Worm (Caenorhabditis elegans) whole organism, L3 larva: ENCODE results near the gene H23L24.1.

Experiments
- aly-2 ChIP-seq: fragments of 150-350 bp; optimal IDR thresholded peaks from 2 replicates; lab custom pipeline; 2014; ENCODE audit warnings: missing biosample characterization, missing genetic modification characterization
- ama-1 ChIP-seq: fragments of 150-350 bp; optimal IDR thresholded peaks from 2 replicates; lab custom pipeline; 2018
- ceh-16 ChIP-seq: sonication (generic microtip); optimal IDR thresholded peaks from 2 replicates; lab custom pipeline; 2017; ENCODE audit warnings: missing biosample characterization, missing genetic modification characterization
- ceh-28 ChIP-seq: fragments of 150-350 bp; optimal IDR thresholded peaks from 2 replicates; lab custom pipeline; 2014; ENCODE audit warnings: missing biosample characterization, missing genetic modification reagents, missing genetic modification characterization
- ceh-82 ChIP-seq: fragments of 150-350 bp; optimal IDR thresholded peaks from 2 replicates; lab custom pipeline; 2014; ENCODE audit warnings: missing biosample characterization, missing genetic modification characterization
- ceh-9 ChIP-seq: sonication (generic microtip); optimal IDR thresholded peaks from 2 replicates; lab custom pipeline; 2018; ENCODE audit warnings: missing biosample characterization, missing genetic modification characterization
- daf-12 ChIP-seq: fragments of 150-350 bp; optimal IDR thresholded peaks from 2 replicates; lab custom pipeline; 2014; ENCODE audit warnings: missing biosample characterization, missing genetic modification reagents, missing genetic modification characterization
- elt-1 ChIP-seq: fragments of 150-350 bp; optimal IDR thresholded peaks from 2 replicates; lab custom pipeline; 2014; ENCODE audit warnings: missing biosample characterization, missing genetic modification characterization
- elt-2 ChIP-seq: sonication (generic microtip); optimal IDR thresholded peaks from 2 replicates; lab custom pipeline; 2016; ENCODE audit warnings: missing genetic modification reagents, mild to moderate bottlenecking, missing genetic modification characterization, missing compliant biosample characterization
- fkh-10 ChIP-seq: sonication (generic microtip); optimal IDR thresholded peaks from 2 replicates; lab custom pipeline; 2017; ENCODE audit warnings: missing biosample characterization, missing genetic modification reagents, missing genetic modification characterization
- hmg-11 ChIP-seq: sonication (generic microtip); optimal IDR thresholded peaks from 2 replicates; lab custom pipeline; 2016; ENCODE audit warnings: missing genetic modification characterization, missing compliant biosample characterization
- lin-15B ChIP-seq: fragments of 150-350 bp; optimal IDR thresholded peaks from 2 replicates; lab custom pipeline; 2014; ENCODE audit warnings: missing biosample characterization, missing genetic modification characterization
- lin-39 ChIP-seq: fragments of 150-350 bp; optimal IDR thresholded peaks from 2 replicates; lab custom pipeline; 2018; ENCODE audit warnings: missing biosample characterization, missing genetic modification reagents, missing genetic modification characterization
- mml-1 ChIP-seq: fragments of 150-350 bp; sonication (generic microtip); optimal IDR thresholded peaks from 3 replicates; lab custom pipeline; 2014; ENCODE audit warnings: missing biosample characterization, missing genetic modification characterization
- nhr-11 ChIP-seq: fragments of 150-350 bp; optimal IDR thresholded peaks from 2 replicates; lab custom pipeline; 2014; ENCODE audit warnings: missing biosample characterization, missing genetic modification characterization
- nhr-12 ChIP-seq: fragments of 150-350 bp; optimal IDR thresholded peaks from 2 replicates; lab custom pipeline; 2014; ENCODE audit warnings: missing biosample characterization, missing genetic modification characterization
- nhr-23 ChIP-seq: fragments of 150-350 bp; optimal IDR thresholded peaks from 2 replicates; lab custom pipeline; 2014; ENCODE audit warnings: missing biosample characterization, missing genetic modification reagents, missing genetic modification characterization
- nhr-237 ChIP-seq: fragments of 150-350 bp; optimal IDR thresholded peaks from 2 replicates; lab custom pipeline; 2014; ENCODE audit warnings: missing biosample characterization, missing genetic modification characterization
- nhr-28 ChIP-seq: fragments of 150-350 bp; optimal IDR thresholded peaks from 2 replicates; lab custom pipeline; 2014; ENCODE audit warnings: missing biosample characterization, missing genetic modification characterization
- nhr-43 ChIP-seq: sonication (generic microtip); optimal IDR thresholded peaks from 2 replicates; lab custom pipeline; 2016; ENCODE audit warnings: mild to moderate bottlenecking, missing genetic modification characterization, missing compliant biosample characterization; ENCODE audit not compliant: poor library complexity, severe bottlenecking
- nhr-77 ChIP-seq: fragments of 150-350 bp; optimal IDR thresholded peaks from 2 replicates; lab custom pipeline; 2014; ENCODE audit warnings: missing biosample characterization, missing genetic modification characterization
- pha-4 ChIP-seq: fragments of 150-350 bp; optimal IDR thresholded peaks from 2 replicates; lab custom pipeline; 2014; ENCODE audit warnings: missing biosample characterization, missing genetic modification reagents, missing genetic modification characterization
- pqm-1 ChIP-seq: fragments of 150-350 bp; optimal IDR thresholded peaks from 2 replicates; lab custom pipeline; 2017; ENCODE audit warnings: missing biosample characterization, missing genetic modification characterization, inconsistent platforms
- skn-1 ChIP-seq: fragments of 150-350 bp; optimal IDR thresholded peaks from 2 replicates; lab custom pipeline; 2014; ENCODE audit warnings: missing biosample characterization, missing genetic modification characterization
- snpc-4 ChIP-seq: fragments of 150-350 bp; optimal IDR thresholded peaks from 2 replicates; lab custom pipeline; 2014; ENCODE audit warnings: missing biosample characterization, missing genetic modification characterization
- tbx-2 ChIP-seq: sonication (generic microtip); optimal IDR thresholded peaks from 2 replicates; lab custom pipeline; 2016; ENCODE audit warnings: mild to moderate bottlenecking, missing genetic modification characterization, missing compliant biosample characterization
- unc-39 ChIP-seq: sonication (generic microtip); optimal IDR thresholded peaks from 4 replicates; lab custom pipeline; 2017; ENCODE audit warnings: missing biosample characterization, missing genetic modification characterization
- unc-62 ChIP-seq: fragments of 150-350 bp; sonication (generic microtip); optimal IDR thresholded peaks from 4 replicates; lab custom pipeline; 2014; ENCODE audit warnings: missing biosample characterization, missing genetic modification reagents, missing genetic modification characterization
- zag-1 ChIP-seq: fragments of 150-350 bp; optimal IDR thresholded peaks from 2 replicates; lab custom pipeline; 2014; ENCODE audit warnings: missing biosample characterization, missing genetic modification characterization
- ztf-11 ChIP-seq: fragments of 150-350 bp; optimal IDR thresholded peaks from 2 replicates; lab custom pipeline; 2014; ENCODE audit warnings: missing biosample characterization, missing genetic modification characterization
- ztf-4 ChIP-seq: fragments of 150-350 bp; optimal IDR thresholded peaks from 2 replicates; lab custom pipeline; 2014; ENCODE audit warnings: missing biosample characterization, missing genetic modification characterization

H23L24.1 gene

ce11 chrIV:8718153-8718552 lies at the start of gene H23L24.1:
TSS of gene H23L24.1 (plus strand) at chrIV:8718453.
- no peak for TF ChIP-seq fkh-10 (GFP tag; lab: Kevin White, UChicago)
- no peak for TF ChIP-seq daf-12 (tag; lab: Kevin White, UChicago)
- TF ChIP-seq hmg-11: no peak

- TF ChIP-seq lin-15B (tag; lab: Kevin White, UChicago) (no peak), aly-2 (tag; lab: Kevin White, UChicago) (no peak), ceh-82 (tag; lab: Kevin White, UChicago) (no peak), elt-1 (tag; lab: Kevin White, UChicago) (no peak), pha-4 (tag; lab: Kevin White, UChicago) (no peak), ama-1 (no peak)
These were observed 49.6 kb upstream of the H23L24.1 start, which contains the start of gene cdh-5 for ce11 chrIV:8668635-8669034. TSS of gene cdh-5 (plus strand) at chrIV:8668935.

- no peak for TF ChIP-seq nhr-28 (tag; lab: Kevin White, UChicago)
- TF ChIP-seq nhr-237: no peak
- no peak for TF ChIP-seq unc-39 (tag; lab: Kevin White, UChicago)
- no peak for TF ChIP-seq nhr-12
- TF ChIP-seq ceh-82 (tag; lab: Kevin White, UChicago): no peak
- TF ChIP-seq ztf-11 (tag; lab: Kevin White, UChicago): no peak
- no peak for TF ChIP-seq lin-15B (tag; lab: Kevin White, UChicago)
- TF ChIP-seq ama-1: no peak
- no peak for TF ChIP-seq fkh-10 (GFP tag; lab: Kevin White, UChicago)
- no peak for TF ChIP-seq skn-1 (tag; lab: Kevin White, UChicago)
- TF ChIP-seq ztf-4 (tag; lab: Kevin White, UChicago): no peak
These were observed 44.4 kb upstream of the H23L24.1 start for ce11 chrIV:8673733-8674375.

- no peak for TF ChIP-seq ceh-9 (tag; lab: Kevin White, UChicago)
- no peak for TF ChIP-seq nhr-23
- no peak for TF ChIP-seq ceh-82 (tag; lab: Kevin White, UChicago)
These were observed 41.0 kb upstream of the H23L24.1 start, which contains the start of gene F08B4.8 for ce11 chrIV:8677303-8677702. TSS of gene F08B4.8 (plus strand) at chrIV:8677603.

ce11 chrIV:8679225-8679624 lies 39.0 kb upstream of the H23L24.1 start, which contains the start of gene nlp-60:
TSS of gene nlp-60 (minus strand) at chrIV:8679325.
- no peak for TF ChIP-seq elt-2 (tag; lab: Kevin White, UChicago)
- TF ChIP-seq unc-39 (tag; lab: Kevin White, UChicago): no peak
- no peak for TF ChIP-seq tbx-2 (tag; lab: Kevin White, UChicago)
- TF ChIP-seq ama-1: no peak
- no peak for TF ChIP-seq zag-1 (tag; lab: Kevin White, UChicago)
- no peak for TF ChIP-seq pqm-1 (tag; lab: Kevin White, UChicago)
- no peak for TF ChIP-seq nhr-43 (tag; lab: Kevin White, UChicago)
- TF ChIP-seq elt-1 (tag; lab: Kevin White, UChicago): no peak
- no peak for TF ChIP-seq ceh-9 (tag; lab: Kevin White, UChicago)
- no peak for TF ChIP-seq pha-4 (tag; lab: Kevin White, UChicago)
- no peak for TF ChIP-seq nhr-11 (tag; lab: Kevin White, UChicago)
- no peak for TF ChIP-seq nhr-23
- no peak for TF ChIP-seq unc-62
- no peak for TF ChIP-seq ceh-16 (tag; lab: Kevin White, UChicago)
- TF ChIP-seq snpc-4 (tag; lab: Kevin White, UChicago): no peak
- TF ChIP-seq ceh-28 (tag; lab: Kevin White, UChicago): no peak
- TF ChIP-seq, all 47 proteins: peak for 0

ce11 chrIV:8686510-8686909 lies 31.7 kb upstream of the H23L24.1 start, which contains the start of gene pole-2:
TSS of gene pole-2 (minus strand) at chrIV:8686610.
- no peak for TF ChIP-seq ztf-4 (tag; lab: Kevin White, UChicago)
- no peak for TF ChIP-seq pha-4 (tag; lab: Kevin White, UChicago)
- TF ChIP-seq aly-2 (tag; lab: Kevin White, UChicago): no peak
- TF ChIP-seq ceh-9 (tag; lab: Kevin White, UChicago): no peak
- TF ChIP-seq nhr-77: no peak

- no peak for TF ChIP-seq snpc-4 (tag; lab: Kevin White, UChicago)
- TF ChIP-seq skn-1 (tag; lab: Kevin White, UChicago): no peak
- TF ChIP-seq nhr-11 (tag; lab: Kevin White, UChicago): no peak
- TF ChIP-seq ama-1: no peak
- TF ChIP-seq mml-1 (tag; lab: Kevin White, UChicago): no peak
- TF ChIP-seq nhr-237: no peak
- TF ChIP-seq lin-39 (tag; lab: Kevin White, UChicago): no peak
- no peak for TF ChIP-seq elt-1 (tag; lab: Kevin White, UChicago)
- no peak for TF ChIP-seq nhr-12
- TF ChIP-seq lin-15B (tag; lab: Kevin White, UChicago): no peak
These were observed 31.3 kb upstream of the H23L24.1 start for ce11 chrIV:8686966-8687365.
